Fruit fly (Drosophila melanogaster) whole organism, larva: Measurements from ENCODE around the gene CG3285.

Source experiments
- noc ChIP-seq: fragments of 200-800 bp; sonication (Bioruptor generic); optimal IDR thresholded peaks from 3 replicates; lab custom pipeline; 2019; ENCODE audit warnings: missing biosample characterization, mild to moderate bottlenecking, missing genetic modification characterization, moderate library complexity

CG3285 gene

dm6 chr2L:3354642-3355380 lies 24.1 kb downstream of the CG3285 start, which contains the start of gene E23:
Gene E23, minus strand, starts transcription at chr2L:3354829.
- peak; percentile 97 for TF ChIP-seq noc (tag; lab: Kevin White, UChicago)

dm6 chr2L:3355791-3356190 lies 25.1 kb downstream of the CG3285 start:
- TF ChIP-seq noc (tag; lab: Kevin White, UChicago): no peak

- TF ChIP-seq noc (tag; lab: Kevin White, UChicago): peak; percentile 77
These were observed 25.5 kb downstream of the CG3285 start for dm6 chr2L:3356193-3356645.

dm6 chr2L:3356790-3357696 lies 26.3 kb downstream of the CG3285 start, which contains the start of gene CG8838:
Gene CG8838, plus strand, starts transcription at chr2L:3357646.
- TF ChIP-seq noc (tag; lab: Kevin White, UChicago): peak; percentile 60

- no peak for TF ChIP-seq noc (tag; lab: Kevin White, UChicago)
These were observed 31.1 kb downstream of the CG3285 start for dm6 chr2L:3361821-3362220.

- peak; percentile 84 for TF ChIP-seq noc (tag; lab: Kevin White, UChicago)
These were observed 35.4 kb downstream of the CG3285 start for dm6 chr2L:3366043-3366679.

- no peak for TF ChIP-seq noc (tag; lab: Kevin White, UChicago)
These were observed 37.7 kb downstream of the CG3285 start for dm6 chr2L:3368425-3368824.

dm6 chr2L:3369083-3369653 lies 38.4 kb downstream of the CG3285 start:
- peak; percentile 66 for TF ChIP-seq noc (tag; lab: Kevin White, UChicago)

- no peak for TF ChIP-seq noc (tag; lab: Kevin White, UChicago)
These were observed 39.1 kb downstream of the CG3285 start for dm6 chr2L:3369822-3370221.

- no peak for TF ChIP-seq noc (tag; lab: Kevin White, UChicago)
These were observed 40.2 kb downstream of the CG3285 start for dm6 chr2L:3370920-3371319.

dm6 chr2L:3371340-3371739 lies 40.6 kb downstream of the CG3285 start:
- TF ChIP-seq noc (tag; lab: Kevin White, UChicago): no peak

- no peak for TF ChIP-seq noc (tag; lab: Kevin White, UChicago)
These were observed 41.2 kb downstream of the CG3285 start for dm6 chr2L:3371776-3372383.

- no peak for TF ChIP-seq noc (tag; lab: Kevin White, UChicago)
These were observed 41.8 kb downstream of the CG3285 start for dm6 chr2L:3372483-3372929.

dm6 chr2L:3373242-3373641 lies 42.5 kb downstream of the CG3285 start, which contains the start of gene GramD1B:
Gene GramD1B, minus strand, starts transcription at chr2L:3373372.
- TF ChIP-seq noc (tag; lab: Kevin White, UChicago): peak; percentile 12

dm6 chr2L:3375611-3376010 lies 44.9 kb downstream of the CG3285 start, which contains the start of gene CG15412:
Gene CG15412, minus strand, starts transcription at chr2L:3375711.
- TF ChIP-seq noc (tag; lab: Kevin White, UChicago): no peak
